Worm (Caenorhabditis elegans) whole organism, L1 larva: ENCODE measurements around the gene ZK1307.3.

Experiments
- alr-1 ChIP-seq: fragments of 200-800 bp; sonication (Bioruptor generic); optimal IDR thresholded peaks from 2 replicates; lab custom pipeline; 2018; ENCODE audit warnings: borderline replicate concordance, mild to moderate bottlenecking, missing genetic modification characterization, missing compliant biosample characterization
- aly-2 ChIP-seq: fragments of 150-350 bp; optimal IDR thresholded peaks from 2 replicates; lab custom pipeline; 2014; ENCODE audit warnings: missing biosample characterization, missing genetic modification characterization
- elt-3 ChIP-seq, 6 experiments: fragments of 150-350 bp in 1 of 6; sonication (generic microtip); optimal IDR thresholded peaks; 2 replicates each; lab custom pipeline; 2017 to 2018; ENCODE audit warnings: missing biosample characterization in 6 of 6, missing genetic modification characterization in 6 of 6, inconsistent platforms in 1 of 6
- irx-1 ChIP-seq: sonication (generic microtip); optimal IDR thresholded peaks from 2 replicates; lab custom pipeline; 2016; ENCODE audit warnings: missing genetic modification characterization, missing compliant biosample characterization
- lin-35 ChIP-seq, 2 experiments: fragments of 150-350 bp; optimal IDR thresholded peaks; 2 replicates each; lab custom pipeline; 2014; ENCODE audit warnings: missing biosample characterization in 2 of 2, missing genetic modification characterization in 2 of 2, missing genetic modification reagents in 2 of 2
- lsy-2 ChIP-seq, 2 experiments: fragments of 150-350 bp; optimal IDR thresholded peaks; 2 replicates each; lab custom pipeline; 2014; ENCODE audit warnings: missing biosample characterization in 2 of 2, missing genetic modification characterization in 2 of 2
- mep-1 ChIP-seq: fragments of 150-350 bp; optimal IDR thresholded peaks from 2 replicates; lab custom pipeline; 2014; ENCODE audit warnings: missing biosample characterization, missing genetic modification characterization
- nhr-76 ChIP-seq: sonication (generic microtip); optimal IDR thresholded peaks from 2 replicates; lab custom pipeline; 2017; ENCODE audit warnings: missing biosample characterization, missing genetic modification characterization
- nhr-77 ChIP-seq: fragments of 150-350 bp; optimal IDR thresholded peaks from 2 replicates; lab custom pipeline; 2014; ENCODE audit warnings: missing biosample characterization, missing genetic modification characterization
- skn-1 ChIP-seq: fragments of 150-350 bp; optimal IDR thresholded peaks from 2 replicates; lab custom pipeline; 2014; ENCODE audit warnings: missing biosample characterization, missing genetic modification characterization

DNA sequence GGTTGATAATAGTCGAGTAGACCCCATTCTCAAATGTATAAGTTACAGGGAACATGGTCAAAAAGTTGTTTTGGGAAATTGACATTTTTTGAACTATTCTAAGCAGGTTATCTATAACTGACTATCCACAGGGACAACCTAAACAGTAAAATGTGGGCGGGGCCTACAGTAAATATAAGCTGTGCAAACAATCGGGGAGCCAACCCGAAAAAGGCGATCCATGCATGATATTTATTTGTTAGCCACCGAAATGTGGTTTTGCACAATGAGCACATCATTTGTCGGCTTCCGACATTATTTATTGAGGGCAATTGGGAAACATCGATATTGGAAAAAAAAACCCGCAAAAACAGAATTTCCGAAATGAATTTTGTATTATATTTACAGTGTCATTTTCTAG, 38.1 kb downstream of the ZK1307.3 start, which contains the start of gene hlh-6:
- TF ChIP-seq nhr-76 (tag; lab: Kevin White, UChicago) (no peak), alr-1 (no peak), mep-1 (tag; lab: Kevin White, UChicago) (no peak), skn-1 (tag; lab: Kevin White, UChicago) (no peak), lin-35 (GFP tag; optimal IDR thresholded peaks at IDR 0.05; lab: Kevin White, UChicago) (no peak), elt-3 (tag; optimal IDR thresholded peaks at IDR 0.05; lab: Kevin White, UChicago) (no peak), lsy-2 (tag; optimal IDR thresholded peaks at IDR 0.05; lab: Kevin White, UChicago) (no peak), irx-1 (tag; lab: Kevin White, UChicago) (no peak), nhr-77 (tag; lab: Kevin White, UChicago) (no peak), aly-2 (tag; lab: Kevin White, UChicago) (no peak)
